Fruit fly (Drosophila melanogaster): ENCODE results near the gene CG32668.

- no peak for TF ChIP-seq CTCF (optimal IDR thresholded peaks at IDR 0.05)
- TF ChIP-seq CG8478 (optimal IDR thresholded peaks at IDR 0.05) = no peak
These were observed 19.4 kb downstream of the CG32668 start, which contains the start of gene ssp7 for dm6 chrX:11140163-11140562.
